Fruit fly (Drosophila melanogaster) whole organism, embryonic: Measurements from ENCODE around the gene CG14043.

Experiments
- Abd-B ChIP-seq: fragments of 200-800 bp; sonication (Bioruptor generic); optimal IDR thresholded peaks from 2 replicates; lab custom pipeline; 2018; ENCODE audit warnings: missing biosample characterization, mild to moderate bottlenecking, missing genetic modification characterization, moderate library complexity
- Bdp1 ChIP-seq: fragments of 200-800 bp; sonication (Bioruptor generic); optimal IDR thresholded peaks from 3 replicates; lab custom pipeline; 2016; ENCODE audit warnings: missing biosample characterization, missing genetic modification characterization
- Blimp-1 ChIP-seq: fragments of 200-800 bp; sonication (Bioruptor generic); optimal IDR thresholded peaks from 3 replicates; lab custom pipeline; 2018; ENCODE audit warnings: missing biosample characterization, missing genetic modification characterization, mild to moderate bottlenecking, moderate library complexity, missing genetic modification reagents
- CG1024 ChIP-seq: fragments of 200-800 bp; sonication (Bioruptor generic); IDR thresholded peaks from 2 replicates; pipeline ENCODE4 v1.3.6; 2022; ENCODE audit warnings: missing biosample characterization, missing genetic modification characterization
- CG10543 ChIP-seq: fragments of 200-800 bp; sonication (Bioruptor generic); optimal IDR thresholded peaks from 3 replicates; lab custom pipeline; 2017; ENCODE audit warnings: missing biosample characterization, mild to moderate bottlenecking, missing genetic modification characterization, moderate library complexity
- CG10654 ChIP-seq: fragments of 200-800 bp; sonication (Bioruptor generic); optimal IDR thresholded peaks from 2 replicates; lab custom pipeline; 2016; ENCODE audit warnings: missing biosample characterization, missing genetic modification characterization
- CG10959 ChIP-seq: fragments of 200-800 bp; sonication (Bioruptor generic); IDR thresholded peaks from 2 replicates; pipeline ENCODE4 v1.3.6; 2022; ENCODE audit warnings: missing biosample characterization, missing genetic modification characterization
- CG11723 ChIP-seq: fragments of 200-800 bp; sonication (Bioruptor generic); optimal IDR thresholded peaks from 2 replicates; lab custom pipeline; 2017; ENCODE audit warnings: missing biosample characterization, mild to moderate bottlenecking, missing genetic modification characterization
- CG14710 ChIP-seq: fragments of 200-800 bp; sonication (Bioruptor generic); optimal IDR thresholded peaks from 3 replicates; lab custom pipeline; 2019; ENCODE audit warnings: missing biosample characterization, mild to moderate bottlenecking, missing genetic modification characterization, moderate library complexity
- CG14965 ChIP-seq: fragments of 200-800 bp; sonication (Bioruptor generic); optimal IDR thresholded peaks from 2 replicates; lab custom pipeline; 2016; ENCODE audit warnings: missing biosample characterization, missing genetic modification characterization, borderline replicate concordance
- CG17359 ChIP-seq: fragments of 200-800 bp; sonication (Bioruptor generic); optimal IDR thresholded peaks from 3 replicates; lab custom pipeline; 2018; ENCODE audit warnings: missing biosample characterization, mild to moderate bottlenecking, missing genetic modification characterization, moderate library complexity
- CG17802 ChIP-seq: fragments of 200-800 bp; sonication (Bioruptor generic); optimal IDR thresholded peaks from 2 replicates; lab custom pipeline; 2018; ENCODE audit warnings: missing biosample characterization, mild to moderate bottlenecking, missing genetic modification characterization, moderate library complexity
- CG18764 ChIP-seq: fragments of 200-800 bp; sonication (Bioruptor generic); optimal IDR thresholded peaks from 3 replicates; lab custom pipeline; 2016; ENCODE audit warnings: missing biosample characterization, missing genetic modification characterization
- CG3065 ChIP-seq: fragments of 200-800 bp; sonication (Bioruptor generic); optimal IDR thresholded peaks from 2 replicates; lab custom pipeline; 2016; ENCODE audit warnings: missing biosample characterization, missing genetic modification characterization
- CG32772 ChIP-seq: fragments of 200-800 bp; sonication (Bioruptor generic); IDR thresholded peaks from 2 replicates; pipeline ENCODE4 v1.3.6; 2022; ENCODE audit warnings: missing biosample characterization, missing genetic modification characterization
- CG34422 ChIP-seq: fragments of 200-800 bp; sonication (Bioruptor generic); IDR thresholded peaks from 3 replicates; pipeline ENCODE4 v1.3.6; 2022; ENCODE audit warnings: missing biosample characterization, missing genetic modification characterization
- CG3847 ChIP-seq: fragments of 200-800 bp; sonication (Bioruptor generic); IDR thresholded peaks from 2 replicates; pipeline ENCODE4 v1.3.6; 2022; ENCODE audit warnings: missing biosample characterization, missing genetic modification characterization
- CG4404 ChIP-seq: fragments of 200-800 bp; sonication (Bioruptor generic); IDR thresholded peaks from 2 replicates; pipeline ENCODE4 v1.3.6; 2022; ENCODE audit warnings: missing biosample characterization, missing genetic modification characterization
- CG4707 ChIP-seq: fragments of 200-800 bp; sonication (Bioruptor generic); optimal IDR thresholded peaks from 2 replicates; lab custom pipeline; 2018; ENCODE audit warnings: missing biosample characterization, mild to moderate bottlenecking, missing genetic modification characterization, moderate library complexity
- CG5953 ChIP-seq: fragments of 200-800 bp; sonication (Bioruptor generic); IDR thresholded peaks from 2 replicates; pipeline ENCODE4 v1.3.6; 2022; ENCODE audit warnings: missing biosample characterization, missing genetic modification characterization
- CG6683 ChIP-seq: fragments of 200-800 bp; sonication (Bioruptor generic); optimal IDR thresholded peaks from 2 replicates; lab custom pipeline; 2017; ENCODE audit warnings: missing biosample characterization, mild to moderate bottlenecking, missing genetic modification characterization, missing genetic modification reagents
- CG6791 ChIP-seq: fragments of 200-800 bp; sonication (Bioruptor generic); IDR thresholded peaks from 3 replicates; pipeline ENCODE4 v1.3.6; 2022; ENCODE audit warnings: missing biosample characterization, missing genetic modification characterization; ENCODE audit not compliant: partially characterized antibody
- CG7839 ChIP-seq: fragments of 200-800 bp; sonication (Bioruptor generic); optimal IDR thresholded peaks from 3 replicates; lab custom pipeline; 2018; ENCODE audit warnings: missing biosample characterization, mild to moderate bottlenecking, missing genetic modification characterization, moderate library complexity
- CG7928 ChIP-seq: fragments of 200-800 bp; sonication (Bioruptor generic); optimal IDR thresholded peaks from 2 replicates; lab custom pipeline; 2017; ENCODE audit warnings: missing biosample characterization, mild to moderate bottlenecking, missing genetic modification characterization
- CG8089 ChIP-seq: fragments of 200-800 bp; sonication (Bioruptor generic); optimal IDR thresholded peaks from 3 replicates; lab custom pipeline; 2016; ENCODE audit warnings: missing biosample characterization, missing genetic modification characterization
- CG8359 ChIP-seq: fragments of 200-800 bp; sonication (Bioruptor generic); optimal IDR thresholded peaks from 2 replicates; lab custom pipeline; 2017; ENCODE audit warnings: missing biosample characterization, mild to moderate bottlenecking, missing genetic modification characterization, borderline replicate concordance
- Elba2 ChIP-seq: fragments of 200-800 bp; sonication (Bioruptor generic); optimal IDR thresholded peaks from 3 replicates; lab custom pipeline; 2016; ENCODE audit warnings: missing biosample characterization, missing genetic modification characterization
- HHEX ChIP-seq: fragments of 200-800 bp; sonication (Bioruptor generic); optimal IDR thresholded peaks from 3 replicates; lab custom pipeline; 2017; ENCODE audit warnings: missing biosample characterization, mild to moderate bottlenecking, missing genetic modification characterization, missing genetic modification reagents
- Lim3 ChIP-seq: fragments of 200-800 bp; sonication (Bioruptor generic); IDR thresholded peaks from 2 replicates; pipeline ENCODE4 v1.3.6; 2022; ENCODE audit warnings: missing biosample characterization, missing genetic modification characterization
- Ssrp ChIP-seq: fragments of 200-800 bp; sonication (Bioruptor generic); optimal IDR thresholded peaks from 2 replicates; lab custom pipeline; 2018; ENCODE audit warnings: missing biosample characterization, mild to moderate bottlenecking, missing genetic modification characterization, moderate library complexity
- az2 ChIP-seq: fragments of 200-800 bp; sonication (Bioruptor generic); optimal IDR thresholded peaks from 3 replicates; lab custom pipeline; 2016; ENCODE audit warnings: missing biosample characterization, missing genetic modification characterization
- eve ChIP-seq, 2 experiments: fragments of >200 bp; optimal IDR thresholded peaks; 2 replicates each; lab custom pipeline; 2017; ENCODE audit warnings: missing biosample characterization in 2 of 2, missing genetic modification characterization in 2 of 2
- fru ChIP-seq: fragments of >200 bp; optimal IDR thresholded peaks from 2 replicates; lab custom pipeline; 2017
- ftz-f1 ChIP-seq: fragments of 200-800 bp; sonication (Bioruptor generic); optimal IDR thresholded peaks from 2 replicates; lab custom pipeline; 2016; ENCODE audit warnings: missing biosample characterization, missing genetic modification characterization
- gem ChIP-seq: fragments of 200-800 bp; sonication (Bioruptor generic); optimal IDR thresholded peaks from 2 replicates; lab custom pipeline; 2019; ENCODE audit warnings: missing biosample characterization, mild to moderate bottlenecking, missing genetic modification characterization, moderate library complexity
- gfzf ChIP-seq: fragments of 200-800 bp; sonication (Bioruptor generic); optimal IDR thresholded peaks from 2 replicates; lab custom pipeline; 2016; ENCODE audit warnings: missing biosample characterization, mild to moderate bottlenecking, missing genetic modification characterization, moderate library complexity
- jumu ChIP-seq: fragments of 200-800 bp; sonication (Bioruptor generic); optimal IDR thresholded peaks from 3 replicates; lab custom pipeline; 2016; ENCODE audit warnings: missing biosample characterization, missing genetic modification characterization
- kah ChIP-seq: fragments of 200-800 bp; sonication (Bioruptor generic); optimal IDR thresholded peaks from 2 replicates; lab custom pipeline; 2018; ENCODE audit warnings: missing biosample characterization, mild to moderate bottlenecking, missing genetic modification characterization
- maf-S ChIP-seq: fragments of 200-800 bp; sonication (Bioruptor generic); optimal IDR thresholded peaks from 2 replicates; lab custom pipeline; 2016; ENCODE audit warnings: missing biosample characterization, missing genetic modification characterization
- mam ChIP-seq: fragments of 200-800 bp; sonication (Bioruptor generic); optimal IDR thresholded peaks from 3 replicates; lab custom pipeline; 2016; ENCODE audit warnings: missing biosample characterization, missing genetic modification characterization
- nom ChIP-seq: fragments of 200-800 bp; sonication (Bioruptor generic); optimal IDR thresholded peaks from 2 replicates; lab custom pipeline; 2017; ENCODE audit warnings: missing biosample characterization, missing genetic modification characterization, mild to moderate bottlenecking, moderate library complexity, missing genetic modification reagents
- oc ChIP-seq: fragments of 200-800 bp; sonication (Bioruptor generic); optimal IDR thresholded peaks from 2 replicates; lab custom pipeline; 2018; ENCODE audit warnings: missing biosample characterization, mild to moderate bottlenecking, missing genetic modification characterization, moderate library complexity
- pho ChIP-seq: fragments of 200-800 bp; sonication (Bioruptor generic); optimal IDR thresholded peaks from 2 replicates; lab custom pipeline; 2016; ENCODE audit warnings: missing biosample characterization, missing genetic modification characterization
- pum ChIP-seq: fragments of 200-800 bp; sonication (Bioruptor generic); optimal IDR thresholded peaks from 2 replicates; lab custom pipeline; 2016; ENCODE audit warnings: missing biosample characterization, missing genetic modification characterization
- sob ChIP-seq: fragments of 200-800 bp; sonication (Bioruptor generic); IDR thresholded peaks from 2 replicates; pipeline ENCODE4 v1.3.6; 2022; ENCODE audit warnings: missing biosample characterization, missing genetic modification characterization
- stwl ChIP-seq: fragments of 200-800 bp; sonication (Bioruptor generic); optimal IDR thresholded peaks from 3 replicates; lab custom pipeline; 2018; ENCODE audit warnings: missing biosample characterization, mild to moderate bottlenecking, missing genetic modification characterization, moderate library complexity
- twi ChIP-seq: fragments of 200-800 bp; optimal IDR thresholded peaks from 2 replicates; lab custom pipeline; 2019; ENCODE audit warnings: missing biosample characterization, mild to moderate bottlenecking, missing genetic modification characterization, moderate library complexity
- tx ChIP-seq: fragments of 200-800 bp; sonication (Bioruptor generic); optimal IDR thresholded peaks from 2 replicates; lab custom pipeline; 2016; ENCODE audit warnings: missing biosample characterization, missing genetic modification characterization
- usp ChIP-seq: fragments of >200 bp; optimal IDR thresholded peaks from 2 replicates; lab custom pipeline; 2017; ENCODE audit warnings: missing biosample characterization, missing genetic modification characterization
- wek ChIP-seq: fragments of 200-800 bp; sonication (Bioruptor generic); optimal IDR thresholded peaks from 3 replicates; lab custom pipeline; 2018; ENCODE audit warnings: missing biosample characterization, mild to moderate bottlenecking, missing genetic modification characterization, moderate library complexity

Gene CG14043

DNA sequence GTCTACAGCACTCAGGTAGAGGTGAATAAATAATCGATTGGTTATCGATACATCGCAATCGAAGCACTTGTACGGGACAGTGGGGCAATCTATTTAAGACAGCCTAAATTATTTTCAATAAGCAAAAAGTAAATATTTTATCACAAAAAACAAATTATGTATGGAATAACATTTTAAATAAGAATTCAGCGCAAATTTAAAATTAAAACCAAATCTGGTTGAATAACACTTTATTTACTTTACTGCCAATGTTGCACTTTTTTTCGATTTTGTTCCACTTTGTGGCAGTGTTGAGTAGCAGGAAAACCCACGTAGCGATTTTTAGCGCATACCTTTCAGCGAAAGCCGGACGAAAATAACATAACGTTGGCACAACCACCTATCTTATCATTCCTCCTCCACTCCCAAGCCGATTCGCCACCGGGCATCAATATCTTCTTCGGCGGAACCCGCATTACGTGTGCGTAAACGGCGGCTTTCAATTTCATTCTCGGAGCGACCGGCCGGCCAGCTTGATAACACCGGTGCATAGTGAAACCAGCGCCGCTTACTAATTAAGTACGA, 5.6 kb downstream of the CG14043 start, which contains the start of the genes Gmd and CG3792 (continued):
- TF ChIP-seq oc (tag; lab: Kevin White, UChicago) (peak; percentile 92), CG7839 (tag; lab: Kevin White, UChicago) (peak; percentile 96), CG14710 (tag; lab: Kevin White, UChicago) (peak; percentile 97), CG11723 (peak; percentile 91), eve (GFP tag; optimal IDR thresholded peaks at IDR 0.05; lab: Kevin White, UChicago) (peak in 1 of 2 experiments; percentile 67), tx (peak; percentile 94), usp (GFP tag; lab: Kevin White, UChicago) (no peak), twi (tag; lab: Kevin White, UChicago) (peak; percentile 87), CG3065 (GFP tag; lab: Kevin White, UChicago) (peak; percentile 79), CG4707 (peak; percentile 95), CG10543 (GFP tag; lab: Kevin White, UChicago) (peak; percentile 94), Bdp1 (peak; percentile 88), az2 (GFP tag; lab: Kevin White, UChicago) (peak; percentile 95), kah (GFP tag; lab: Kevin White, UChicago) (peak; percentile 87), CG17802 (peak; percentile 81), CG6791 (GFP tag; lab: Robert Waterston, UW) (peak; percentile 76), Lim3 (GFP tag; lab: Robert Waterston, UW) (peak; percentile 71), CG10959 (GFP tag; lab: Robert Waterston, UW) (peak; percentile 95), gem (tag; lab: Kevin White, UChicago) (peak; percentile 95), CG1024 (GFP tag; lab: Robert Waterston, UW) (peak; percentile 86), CG4404 (GFP tag; lab: Robert Waterston, UW) (peak; percentile 96), pho (GFP tag; lab: Kevin White, UChicago) (peak; percentile 96), wek (GFP tag; lab: Kevin White, UChicago) (peak; percentile 65), nom (GFP tag; lab: Kevin White, UChicago) (peak; percentile 91), pum (GFP tag; lab: Kevin White, UChicago) (peak; percentile 94), Abd-B (peak; percentile 86), CG8359 (GFP tag; lab: Kevin White, UChicago) (peak; percentile 88), fru (lab: Kevin White, UChicago) (no peak), sob (GFP tag; lab: Robert Waterston, UW) (peak; percentile 97), CG8089 (GFP tag; lab: Kevin White, UChicago) (peak; percentile 81), stwl (tag; lab: Kevin White, UChicago) (peak; percentile 96), CG10654 (peak; percentile 92), CG34422 (GFP tag; lab: Robert Waterston, UW) (peak; percentile 98), Blimp-1 (GFP tag; lab: Kevin White, UChicago) (peak; percentile 91), CG32772 (GFP tag; lab: Robert Waterston, UW) (peak; percentile 97), gfzf (GFP tag; lab: Kevin White, UChicago) (peak; percentile 25), HHEX (GFP tag; lab: Kevin White, UChicago) (peak; percentile 94), CG14965 (GFP tag; lab: Kevin White, UChicago) (peak; percentile 39), CG3847 (GFP tag; lab: Robert Waterston, UW) (peak; percentile 97), CG6683 (GFP tag; lab: Kevin White, UChicago) (peak; percentile 90), CG18764 (GFP tag; lab: Kevin White, UChicago) (peak; percentile 96), CG17359 (tag; lab: Kevin White, UChicago) (peak; percentile 95), mam (GFP tag; lab: Kevin White, UChicago) (peak; percentile 97), maf-S (GFP tag; lab: Kevin White, UChicago) (peak; percentile 95), CG5953 (GFP tag; lab: Robert Waterston, UW) (peak; percentile 93), Elba2 (GFP tag; lab: Kevin White, UChicago) (peak; percentile 90), Ssrp (peak; percentile 95), CG7928 (GFP tag; lab: Kevin White, UChicago) (peak; percentile 72), jumu (GFP tag; lab: Kevin White, UChicago) (peak; percentile 95), ftz-f1 (peak; percentile 52)
